Worm (Caenorhabditis elegans): Measurements from ENCODE around the gene sdz-33.

DNA sequence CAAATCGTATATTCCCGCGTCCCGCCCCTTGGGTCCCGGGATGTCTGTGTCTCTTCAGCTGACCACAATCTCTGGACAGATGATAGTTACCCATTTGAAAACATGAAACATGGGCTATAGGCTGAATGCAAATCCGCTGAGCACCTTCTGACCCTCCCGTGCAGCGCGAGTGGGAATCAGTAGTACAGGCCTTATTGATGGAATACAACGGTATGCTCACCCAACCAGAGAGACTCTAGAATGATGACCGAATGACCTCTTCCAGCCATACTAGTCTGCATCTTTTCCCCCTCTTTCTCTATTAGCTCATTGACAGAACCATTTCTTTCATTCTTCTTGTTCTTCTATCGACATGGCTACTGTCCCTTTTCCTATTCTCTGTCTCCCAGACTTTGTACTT lies at the start of gene sdz-33:
- TF ChIP-seq sea-1 (GFP tag; conservative IDR thresholded peaks at IDR 0.05), result no peak
- TF ChIP-seq hmg-4 (GFP tag; optimal IDR thresholded peaks at IDR 0.05), result no peak
- TF ChIP-seq hmbx-1 (tag; optimal IDR thresholded peaks at IDR 0.05), result no peak
- TF ChIP-seq ama-1 (optimal IDR thresholded peaks at IDR 0.05), result no peak
- TF ChIP-seq aly-1 (tag; optimal IDR thresholded peaks at IDR 0.05), result no peak
- TF ChIP-seq pes-1 (GFP tag; IDR thresholded peaks at IDR 0.05), result no peak
- TF ChIP-seq tra-4 (tag; optimal IDR thresholded peaks at IDR 0.05), result no peak
- TF ChIP-seq flt-1 (GFP tag; IDR thresholded peaks at IDR 0.05), result no peak
- no peak for TF ChIP-seq ceh-13 (GFP tag; optimal IDR thresholded peaks at IDR 0.05)
- no peak for TF ChIP-seq ets-7 (tag; optimal IDR thresholded peaks at IDR 0.05)
- TF ChIP-seq B0310.2 (tag; optimal IDR thresholded peaks at IDR 0.05), result no peak
- no peak for TF ChIP-seq tbx-11 (GFP tag; IDR thresholded peaks at IDR 0.05)
- TF ChIP-seq F13C5.2 (tag; optimal IDR thresholded peaks at IDR 0.05), result no peak

Data from whole organism, early embryonic.